Worm (Caenorhabditis elegans) whole organism, young adult: Measurements from ENCODE around the gene ZK632.11.

ENCODE experiments used
- B0261.1 ChIP-seq: sonication (generic microtip); optimal IDR thresholded peaks from 2 replicates; lab custom pipeline; 2016; ENCODE audit warnings: mild to moderate bottlenecking, missing genetic modification characterization, moderate library complexity, missing compliant biosample characterization
- C17E4.6 ChIP-seq: fragments of 200-800 bp; sonication (Bioruptor generic); IDR thresholded peaks from 2 replicates; pipeline ENCODE4 v1.3.6; 2022; ENCODE audit warnings: missing genetic modification reagents, missing genetic modification characterization, missing compliant biosample characterization
- F39B2.1 ChIP-seq: fragments of 200-800 bp; sonication (Bioruptor generic); IDR thresholded peaks from 2 replicates; pipeline ENCODE4 v1.3.6; 2022; ENCODE audit warnings: missing genetic modification reagents, missing genetic modification characterization, missing compliant biosample characterization
- K11D2.4 ChIP-seq: fragments of 200-800 bp; sonication (Bioruptor generic); IDR thresholded peaks from 2 replicates; pipeline ENCODE4 v1.3.6; 2022; ENCODE audit warnings: missing genetic modification reagents, missing genetic modification characterization, missing compliant biosample characterization
- T07F8.4 ChIP-seq: sonication (generic microtip); optimal IDR thresholded peaks from 2 replicates; lab custom pipeline; 2016; ENCODE audit warnings: mild to moderate bottlenecking, missing genetic modification characterization, moderate library complexity, missing compliant biosample characterization
- Y53G8AR.9 ChIP-seq: fragments of 200-800 bp; sonication (Bioruptor generic); conservative IDR thresholded peaks from 2 replicates; pipeline ENCODE4 v1.3.6; 2022; ENCODE audit warnings: missing genetic modification reagents, missing genetic modification characterization, missing compliant biosample characterization
- akir-1 ChIP-seq: fragments of 200-800 bp; sonication (Bioruptor generic); optimal IDR thresholded peaks from 2 replicates; lab custom pipeline; 2018; ENCODE audit warnings: mild to moderate bottlenecking, missing genetic modification characterization, moderate library complexity, missing compliant biosample characterization
- athp-1 ChIP-seq: sonication (generic microtip); optimal IDR thresholded peaks from 2 replicates; lab custom pipeline; 2017; ENCODE audit warnings: mild to moderate bottlenecking, missing genetic modification characterization, missing compliant biosample characterization
- attf-5 ChIP-seq: fragments of 200-800 bp; sonication (Bioruptor generic); optimal IDR thresholded peaks from 2 replicates; lab custom pipeline; 2018; ENCODE audit warnings: mild to moderate bottlenecking, missing genetic modification characterization, missing compliant biosample characterization
- attf-6 ChIP-seq: fragments of 200-800 bp; sonication (Bioruptor generic); IDR thresholded peaks from 2 replicates; pipeline ENCODE4 v1.3.6; 2022; ENCODE audit warnings: missing genetic modification reagents, missing genetic modification characterization, missing compliant biosample characterization
- bed-2 ChIP-seq: fragments of 200-800 bp; sonication (Bioruptor generic); IDR thresholded peaks from 2 replicates; pipeline ENCODE4 v1.3.6; 2022; ENCODE audit warnings: missing genetic modification reagents, missing genetic modification characterization, missing compliant biosample characterization
- ccch-3 ChIP-seq: fragments of 200-800 bp; sonication (Bioruptor generic); optimal IDR thresholded peaks from 2 replicates; lab custom pipeline; 2018; ENCODE audit warnings: mild to moderate bottlenecking, missing genetic modification characterization, missing compliant biosample characterization
- cebp-2 ChIP-seq: fragments of 200-800 bp; sonication (Bioruptor generic); IDR thresholded peaks from 2 replicates; pipeline ENCODE4 v1.3.6; 2022; ENCODE audit warnings: missing genetic modification characterization, missing compliant biosample characterization
- ceh-91 ChIP-seq: fragments of 200-800 bp; sonication (Bioruptor generic); IDR thresholded peaks from 2 replicates; pipeline ENCODE4 v1.3.6; 2022; ENCODE audit warnings: missing genetic modification reagents, missing genetic modification characterization, missing compliant biosample characterization
- chd-7 ChIP-seq: sonication (generic microtip); optimal IDR thresholded peaks from 2 replicates; lab custom pipeline; 2016; ENCODE audit warnings: mild to moderate bottlenecking, missing genetic modification characterization, moderate library complexity, missing compliant biosample characterization
- die-1 ChIP-seq: sonication (generic microtip); optimal IDR thresholded peaks from 2 replicates; lab custom pipeline; 2016; ENCODE audit warnings: missing genotype, mild to moderate bottlenecking, missing genetic modification characterization, missing compliant biosample characterization
- dpl-1 ChIP-seq: fragments of 150-350 bp; optimal IDR thresholded peaks from 2 replicates; lab custom pipeline; 2014; ENCODE audit warnings: missing biosample characterization, missing genetic modification reagents, missing genetic modification characterization
- efl-1 ChIP-seq: fragments of 150-350 bp; optimal IDR thresholded peaks from 2 replicates; lab custom pipeline; 2014; ENCODE audit warnings: missing biosample characterization, missing genetic modification reagents, missing genetic modification characterization
- egl-18 ChIP-seq: fragments of 200-800 bp; sonication (Bioruptor generic); IDR thresholded peaks from 2 replicates; pipeline ENCODE4 v1.3.6; 2022; ENCODE audit warnings: missing genetic modification reagents, missing genetic modification characterization, missing compliant biosample characterization
- ekl-4 ChIP-seq: fragments of 200-800 bp; sonication (Bioruptor generic); IDR thresholded peaks from 2 replicates; pipeline ENCODE4 v1.3.6; 2022; ENCODE audit warnings: missing genetic modification reagents, missing genetic modification characterization, missing compliant biosample characterization
- fkh-3 ChIP-seq: sonication (generic microtip); optimal IDR thresholded peaks from 2 replicates; lab custom pipeline; 2016; ENCODE audit warnings: mild to moderate bottlenecking, missing genetic modification characterization, missing compliant biosample characterization
- gei-17 ChIP-seq: fragments of 200-800 bp; sonication (Bioruptor generic); optimal IDR thresholded peaks from 2 replicates; lab custom pipeline; 2018; ENCODE audit warnings: mild to moderate bottlenecking, missing genetic modification characterization, missing compliant biosample characterization
- him-1 ChIP-seq: sonication (generic microtip); optimal IDR thresholded peaks from 2 replicates; lab custom pipeline; 2016; ENCODE audit warnings: missing genotype, missing genetic modification reagents, missing genetic modification characterization, missing compliant biosample characterization
- hlh-12 ChIP-seq: sonication (generic microtip); optimal IDR thresholded peaks from 2 replicates; lab custom pipeline; 2016; ENCODE audit warnings: missing genetic modification characterization, missing compliant biosample characterization
- lag-1 ChIP-seq: fragments of 200-800 bp; sonication (Bioruptor generic); IDR thresholded peaks from 2 replicates; pipeline ENCODE4 v1.3.6; 2022; ENCODE audit warnings: missing genetic modification reagents, missing genetic modification characterization, missing compliant biosample characterization
- lin-35 ChIP-seq, 3 experiments: fragments of 150-350 bp in 2 of 3; sonication (generic microtip) in 1 of 3; optimal IDR thresholded peaks; 2 replicates each; lab custom pipeline; 2014 to 2018; ENCODE audit warnings: missing biosample characterization in 3 of 3, missing genetic modification characterization in 3 of 3, missing genetic modification reagents in 3 of 3
- lsy-27 ChIP-seq: sonication (generic microtip); optimal IDR thresholded peaks from 2 replicates; lab custom pipeline; 2017; ENCODE audit warnings: missing genetic modification characterization, mild to moderate bottlenecking, missing compliant biosample characterization, antibody characterized with exemption, missing genotype, borderline replicate concordance; ENCODE audit not compliant: insufficient read depth
- madf-10 ChIP-seq: sonication (generic microtip); optimal IDR thresholded peaks from 2 replicates; lab custom pipeline; 2016; ENCODE audit warnings: mild to moderate bottlenecking, missing genetic modification characterization, missing compliant biosample characterization
- madf-3 ChIP-seq: fragments of 200-800 bp; sonication (Bioruptor generic); IDR thresholded peaks from 2 replicates; pipeline ENCODE4 v1.3.6; 2022; ENCODE audit warnings: missing genetic modification reagents, missing genetic modification characterization, missing compliant biosample characterization
- mcd-1 ChIP-seq: fragments of 200-800 bp; sonication (Bioruptor generic); IDR thresholded peaks from 2 replicates; pipeline ENCODE4 v1.3.6; 2022; ENCODE audit warnings: missing genetic modification reagents, missing genetic modification characterization, missing compliant biosample characterization
- mel-28 ChIP-seq: sonication (generic microtip); optimal IDR thresholded peaks from 2 replicates; lab custom pipeline; 2016; ENCODE audit warnings: borderline replicate concordance, mild to moderate bottlenecking, missing genetic modification characterization, missing compliant biosample characterization
- mxl-1 ChIP-seq: sonication (generic microtip); optimal IDR thresholded peaks from 2 replicates; lab custom pipeline; 2016; ENCODE audit warnings: missing genetic modification characterization, missing compliant biosample characterization
- nhr-179 ChIP-seq: sonication (generic microtip); optimal IDR thresholded peaks from 2 replicates; lab custom pipeline; 2016; ENCODE audit warnings: mild to moderate bottlenecking, missing genetic modification characterization, missing compliant biosample characterization
- nhr-27 ChIP-seq: fragments of 200-800 bp; sonication (Bioruptor generic); optimal IDR thresholded peaks from 2 replicates; lab custom pipeline; 2018; ENCODE audit warnings: mild to moderate bottlenecking, missing genetic modification characterization, moderate library complexity, missing compliant biosample characterization
- nhr-80 ChIP-seq: sonication (generic microtip); optimal IDR thresholded peaks from 2 replicates; lab custom pipeline; 2016; ENCODE audit warnings: missing genetic modification characterization, missing compliant biosample characterization
- nhr-90 ChIP-seq: sonication (generic microtip); optimal IDR thresholded peaks from 2 replicates; lab custom pipeline; 2016; ENCODE audit warnings: missing genotype, mild to moderate bottlenecking, missing genetic modification characterization, missing compliant biosample characterization
- rcor-1 ChIP-seq: fragments of 200-800 bp; sonication (Bioruptor generic); IDR thresholded peaks from 2 replicates; pipeline ENCODE4 v1.3.6; 2022; ENCODE audit warnings: missing genetic modification reagents, missing genetic modification characterization, missing compliant biosample characterization
- repo-1 ChIP-seq: sonication (generic microtip); optimal IDR thresholded peaks from 2 replicates; lab custom pipeline; 2017; ENCODE audit warnings: mild to moderate bottlenecking, missing genetic modification characterization, missing compliant biosample characterization
- somi-1 ChIP-seq: fragments of 200-800 bp; sonication (Bioruptor generic); optimal IDR thresholded peaks from 2 replicates; lab custom pipeline; 2018; ENCODE audit warnings: mild to moderate bottlenecking, missing genetic modification characterization, missing compliant biosample characterization
- sptf-2 ChIP-seq: fragments of 200-800 bp; sonication (Bioruptor generic); optimal IDR thresholded peaks from 2 replicates; lab custom pipeline; 2018; ENCODE audit warnings: mild to moderate bottlenecking, missing genetic modification characterization, missing compliant biosample characterization
- tlf-1 ChIP-seq: fragments of 200-800 bp; sonication (Bioruptor generic); optimal IDR thresholded peaks from 2 replicates; lab custom pipeline; 2018; ENCODE audit warnings: mild to moderate bottlenecking, missing genetic modification characterization, missing compliant biosample characterization
- unc-130 ChIP-seq: sonication (generic microtip); optimal IDR thresholded peaks from 2 replicates; lab custom pipeline; 2016; ENCODE audit warnings: missing genetic modification reagents, missing genetic modification characterization, missing compliant biosample characterization
- xnd-1 ChIP-seq: sonication (generic microtip); optimal IDR thresholded peaks from 2 replicates; lab custom pipeline; 2016; ENCODE audit warnings: missing genotype, missing genetic modification reagents, missing genetic modification characterization, missing compliant biosample characterization
- zfh-2 ChIP-seq: fragments of 200-800 bp; sonication (Bioruptor generic); conservative IDR thresholded peaks from 2 replicates; pipeline ENCODE4 v1.3.6; 2022; ENCODE audit warnings: missing genetic modification reagents, missing genetic modification characterization, missing compliant biosample characterization
- ztf-25 ChIP-seq: fragments of 200-800 bp; sonication (Bioruptor generic); IDR thresholded peaks from 2 replicates; pipeline ENCODE4 v1.3.6; 2022; ENCODE audit warnings: missing genetic modification reagents, missing genetic modification characterization, missing compliant biosample characterization
- ztf-26 ChIP-seq: sonication (generic microtip); optimal IDR thresholded peaks from 2 replicates; lab custom pipeline; 2017; ENCODE audit warnings: missing genetic modification characterization, missing compliant biosample characterization
- ztf-28 ChIP-seq: fragments of 200-800 bp; sonication (Bioruptor generic); IDR thresholded peaks from 2 replicates; pipeline ENCODE4 v1.3.6; 2022; ENCODE audit warnings: missing genetic modification reagents, missing genetic modification characterization, missing compliant biosample characterization
- ztf-3 ChIP-seq: fragments of 200-800 bp; sonication (Bioruptor generic); optimal IDR thresholded peaks from 2 replicates; lab custom pipeline; 2018; ENCODE audit warnings: mild to moderate bottlenecking, missing genetic modification characterization, missing compliant biosample characterization

The ZK632.11 gene

ce11 chrIII:9793592-9794417 lies 33.9 kb upstream of the ZK632.11 start, which contains the start of the genes R10E11.9 and mcm-6 (continued):
- TF ChIP-seq ceh-91: peak; percentile 72
- no peak for TF ChIP-seq attf-6 (GFP tag; lab: Robert Waterston, UW)
- TF ChIP-seq him-1 (tag; lab: Kevin White, UChicago): peak; percentile 52
- TF ChIP-seq attf-5 (GFP tag; lab: Kevin White, UChicago): peak; percentile 0
- TF ChIP-seq zfh-2 (GFP tag; lab: Robert Waterston, UW): no peak
- TF ChIP-seq xnd-1: peak; percentile 81
- no peak for TF ChIP-seq sptf-2
- TF ChIP-seq rcor-1 (GFP tag; lab: Robert Waterston, UW): 0 out of 2 replicates have a peak, but pooled peaks have one; percentile 19
- TF ChIP-seq T07F8.4 (tag; lab: Kevin White, UChicago): no peak
- TF ChIP-seq ekl-4 (GFP tag; lab: Robert Waterston, UW): no peak
- no peak for TF ChIP-seq bed-2 (GFP tag; lab: Robert Waterston, UW)
- no peak for TF ChIP-seq C17E4.6 (GFP tag; lab: Robert Waterston, UW)
- no peak for TF ChIP-seq die-1 (tag; lab: Kevin White, UChicago)
- no peak for TF ChIP-seq egl-18
- TF ChIP-seq cebp-2 (GFP tag; lab: Robert Waterston, UW): no peak
- no peak for TF ChIP-seq ccch-3 (GFP tag; lab: Kevin White, UChicago)
- no peak for TF ChIP-seq nhr-90 (tag; lab: Kevin White, UChicago)
- TF ChIP-seq mcd-1 (GFP tag; lab: Robert Waterston, UW): peak; percentile 13; the same call in 1 of the 2 replicates
- no peak for TF ChIP-seq Y53G8AR.9 (GFP tag; lab: Robert Waterston, UW)
- TF ChIP-seq nhr-80 (tag; lab: Kevin White, UChicago): no peak
- no peak for TF ChIP-seq madf-10 (tag; lab: Kevin White, UChicago)
- TF ChIP-seq mel-28 (tag; lab: Kevin White, UChicago): no peak
- TF ChIP-seq mxl-1 (tag; lab: Kevin White, UChicago): no peak
- TF ChIP-seq repo-1 (tag; lab: Kevin White, UChicago): no peak
- no peak for TF ChIP-seq nhr-179
- TF ChIP-seq gei-17: no peak
- no peak for TF ChIP-seq K11D2.4 (GFP tag; lab: Robert Waterston, UW)
- no peak for TF ChIP-seq lsy-27
- TF ChIP-seq ztf-25 (GFP tag; lab: Robert Waterston, UW): no peak
- TF ChIP-seq lag-1: no peak
- TF ChIP-seq akir-1: no peak
- no peak for TF ChIP-seq nhr-27 (tag; lab: Kevin White, UChicago)
- no peak for TF ChIP-seq ztf-28 (GFP tag; lab: Robert Waterston, UW)
- TF ChIP-seq dpl-1 (GFP tag; lab: Kevin White, UChicago): peak; percentile 66
- peak; percentile 87 for TF ChIP-seq efl-1
- no peak for TF ChIP-seq madf-3 (GFP tag; lab: Robert Waterston, UW)
- no peak for TF ChIP-seq somi-1
- TF ChIP-seq hlh-12 (tag; lab: Kevin White, UChicago): no peak
- TF ChIP-seq ztf-26: no peak
- no peak for TF ChIP-seq B0261.1 (tag; lab: Kevin White, UChicago)
- no peak for TF ChIP-seq chd-7
- TF ChIP-seq tlf-1 (GFP tag; lab: Kevin White, UChicago): peak; percentile 3
- no peak for TF ChIP-seq fkh-3 (tag; lab: Kevin White, UChicago)
- TF ChIP-seq F39B2.1 (GFP tag; lab: Robert Waterston, UW): no peak
- TF ChIP-seq athp-1: no peak
- no peak for TF ChIP-seq lin-35 (GFP tag; optimal IDR thresholded peaks at IDR 0.05; lab: Kevin White, UChicago)
- peak; percentile 37 for TF ChIP-seq unc-130
- TF ChIP-seq ztf-3 (GFP tag; lab: Kevin White, UChicago): no peak
